Fruit fly (Drosophila melanogaster): ENCODE data around the gene CG8945.

Gene CG8945

dm6 chrX:17107401-17107916 lies 20.0 kb upstream of the CG8945 start, which contains the start of gene CG5004 (continued):
- TF ChIP-seq cwo (GFP tag; optimal IDR thresholded peaks at IDR 0.05) (no peak), Med (GFP tag) (no peak), CG14965 (GFP tag; optimal IDR thresholded peaks at IDR 0.05; ENCODE audit: borderline replicate concordance) (no peak), HHEX (GFP tag; optimal IDR thresholded peaks at IDR 0.05) (peak; percentile 9), CG34376 (GFP tag; optimal IDR thresholded peaks at IDR 0.05) (peak; percentile 32), tgo (GFP tag; IDR thresholded peaks at IDR 0.05) (no peak), CG2875 (GFP tag; optimal IDR thresholded peaks at IDR 0.05) (no peak), bbx (GFP tag; IDR thresholded peaks at IDR 0.05; ENCODE audit: partially characterized antibody) (peak; percentile 43; the same call in 1 of the 2 replicates), CG7556 (GFP tag; optimal IDR thresholded peaks at IDR 0.05) (no peak), CG11085 (GFP tag; IDR thresholded peaks at IDR 0.05) (no peak), CG1602 (GFP tag; optimal IDR thresholded peaks at IDR 0.05) (no peak), Aef1 (GFP tag; IDR thresholded peaks at IDR 0.05) (peak; percentile 58; the same call in 2 of the 3 replicates), CG1529 (GFP tag; optimal IDR thresholded peaks at IDR 0.05) (no peak), CG17385 (GFP tag; optimal IDR thresholded peaks at IDR 0.05) (no peak), CG6854 (GFP tag; optimal IDR thresholded peaks at IDR 0.05) (no peak), D (optimal IDR thresholded peaks at IDR 0.05) (no peak), D (GFP tag; optimal IDR thresholded peaks at IDR 0.05) (no peak), CG12219 (GFP tag; optimal IDR thresholded peaks at IDR 0.05) (no peak), ftz-f1 (GFP tag; optimal IDR thresholded peaks at IDR 0.05) (peak; percentile 39), twi (tag; optimal IDR thresholded peaks at IDR 0.05) (no peak), ac (GFP tag; optimal IDR thresholded peaks at IDR 0.05) (no peak), CG8944 (GFP tag; optimal IDR thresholded peaks at IDR 0.05) (no peak), CG14860 (GFP tag; IDR thresholded peaks at IDR 0.05; ENCODE audit: partially characterized antibody) (0 out of 3 replicates have a peak, but pooled peaks have one; percentile 43), E2f1 (GFP tag; IDR thresholded peaks at IDR 0.05) (no peak), CG4820 (GFP tag; optimal IDR thresholded peaks at IDR 0.05) (no peak), Ssrp (tag; optimal IDR thresholded peaks at IDR 0.05) (no peak), CkIIα-i1 (GFP tag; IDR thresholded peaks at IDR 0.05) (no peak), Atf-2 (GFP tag; optimal IDR thresholded peaks at IDR 0.05) (no peak), CG7839 (tag; optimal IDR thresholded peaks at IDR 0.05) (no peak), schlank (tag; optimal IDR thresholded peaks at IDR 0.05) (no peak), rib (GFP tag; IDR thresholded peaks at IDR 0.05) (no peak), Ets65A (GFP tag) (no peak), CG12744 (GFP tag; optimal IDR thresholded peaks at IDR 0.05) (no peak), CG15601 (tag; optimal IDR thresholded peaks at IDR 0.05) (no peak), Neu2 (GFP tag; optimal IDR thresholded peaks at IDR 0.05; ENCODE audit: borderline replicate concordance) (no peak), Scr (GFP tag; IDR thresholded peaks at IDR 0.05; ENCODE audit: partially characterized antibody) (peak; percentile 58), CG8281 (tag; optimal IDR thresholded peaks at IDR 0.05) (no peak), CG5953 (GFP tag; IDR thresholded peaks at IDR 0.05) (no peak), Fer2 (tag; optimal IDR thresholded peaks at IDR 0.05) (no peak), fu2 (GFP tag; optimal IDR thresholded peaks at IDR 0.05) (no peak), stwl (tag; optimal IDR thresholded peaks at IDR 0.05) (peak; percentile 83), CG17612 (GFP tag; IDR thresholded peaks at IDR 0.05) (no peak), Sox100B (GFP tag; optimal IDR thresholded peaks at IDR 0.05) (no peak), CG1647 (GFP tag; optimal IDR thresholded peaks at IDR 0.05) (no peak), NC2β (GFP tag; optimal IDR thresholded peaks at IDR 0.05) (no peak), Hr78 (GFP tag; optimal IDR thresholded peaks at IDR 0.05) (no peak), CG10462 (GFP tag; optimal IDR thresholded peaks at IDR 0.05) (no peak), klu (GFP tag; IDR thresholded peaks at IDR 0.05) (no peak), wdn (GFP tag; IDR thresholded peaks at IDR 0.05) (no peak), seq (GFP tag; IDR thresholded peaks at IDR 0.05) (no peak), CG11695 (GFP tag; IDR thresholded peaks at IDR 0.05) (no peak)
